Worm (Caenorhabditis elegans) whole organism, L1 larva: ENCODE data around the gene sra-6.

Experiments
- C16A3.4 ChIP-seq: fragments of 150-350 bp; optimal IDR thresholded peaks from 2 replicates; lab custom pipeline; 2014; ENCODE audit warnings: missing biosample characterization, missing genetic modification characterization
- C34B4.2 ChIP-seq: sonication (generic microtip); optimal IDR thresholded peaks from 2 replicates; lab custom pipeline; 2017; ENCODE audit warnings: mild to moderate bottlenecking, missing genetic modification characterization, missing compliant biosample characterization
- F16B12.6 ChIP-seq: fragments of 150-350 bp; optimal IDR thresholded peaks from 2 replicates; lab custom pipeline; 2014; ENCODE audit warnings: missing biosample characterization, missing genetic modification characterization
- alr-1 ChIP-seq: fragments of 200-800 bp; sonication (Bioruptor generic); optimal IDR thresholded peaks from 2 replicates; lab custom pipeline; 2018; ENCODE audit warnings: borderline replicate concordance, mild to moderate bottlenecking, missing genetic modification characterization, missing compliant biosample characterization
- ama-1 ChIP-seq: fragments of 150-350 bp; optimal IDR thresholded peaks from 2 replicates; lab custom pipeline; 2014
- ceh-63 ChIP-seq: fragments of 200-800 bp; sonication (Bioruptor generic); optimal IDR thresholded peaks from 2 replicates; lab custom pipeline; 2018; ENCODE audit warnings: mild to moderate bottlenecking, missing genetic modification characterization, missing compliant biosample characterization
- ceh-8 ChIP-seq: fragments of 200-800 bp; sonication (Bioruptor generic); optimal IDR thresholded peaks from 2 replicates; lab custom pipeline; 2018; ENCODE audit warnings: mild to moderate bottlenecking, missing genetic modification characterization, moderate library complexity, missing compliant biosample characterization
- ceh-88 ChIP-seq: fragments of 200-800 bp; sonication (Bioruptor generic); IDR thresholded peaks from 2 replicates; pipeline ENCODE4 v1.3.6; 2022; ENCODE audit warnings: missing genetic modification characterization, missing compliant biosample characterization
- ceh-90 ChIP-seq: sonication (generic microtip); optimal IDR thresholded peaks from 2 replicates; lab custom pipeline; 2016; ENCODE audit warnings: missing genetic modification characterization, missing compliant biosample characterization
- ces-1 ChIP-seq: fragments of 150-350 bp; optimal IDR thresholded peaks from 2 replicates; lab custom pipeline; 2014; ENCODE audit warnings: missing biosample characterization, missing genetic modification reagents, missing genetic modification characterization
- efl-1 ChIP-seq, 4 experiments: fragments of 150-350 bp; optimal IDR thresholded peaks in 3 of 4; peaks in 1 of 4; 1 replicate in 1 of 4; 2 replicates in 3 of 4; lab custom pipeline; 2014; ENCODE audit warnings: missing biosample characterization in 2 of 4, missing genetic modification characterization in 2 of 4, missing genetic modification reagents in 2 of 4
- efl-3 ChIP-seq: fragments of 200-800 bp; sonication (Bioruptor generic); optimal IDR thresholded peaks from 2 replicates; lab custom pipeline; 2018; ENCODE audit warnings: mild to moderate bottlenecking, missing genetic modification characterization, missing compliant biosample characterization
- egl-27 ChIP-seq, 2 experiments: fragments of 150-350 bp in 1 of 2; sonication (generic microtip); optimal IDR thresholded peaks; 3 replicates each; lab custom pipeline; 2017 to 2018; ENCODE audit warnings: missing biosample characterization in 2 of 2, missing genetic modification characterization in 2 of 2, missing genetic modification reagents in 2 of 2
- elt-3 ChIP-seq, 6 experiments: fragments of 150-350 bp in 1 of 6; sonication (generic microtip); optimal IDR thresholded peaks; 2 replicates each; lab custom pipeline; 2017 to 2018; ENCODE audit warnings: missing biosample characterization in 6 of 6, missing genetic modification characterization in 6 of 6, inconsistent platforms in 1 of 6
- ets-5 ChIP-seq: fragments of 200-800 bp; sonication (Bioruptor generic); IDR thresholded peaks from 2 replicates; pipeline ENCODE4 v1.3.6; 2022; ENCODE audit warnings: missing genetic modification characterization, missing compliant biosample characterization
- fkh-10 ChIP-seq: sonication (generic microtip); optimal IDR thresholded peaks from 2 replicates; lab custom pipeline; 2017; ENCODE audit warnings: missing biosample characterization, missing genetic modification reagents, missing genetic modification characterization
- fkh-8 ChIP-seq: sonication (generic microtip); optimal IDR thresholded peaks from 2 replicates; lab custom pipeline; 2016; ENCODE audit warnings: mild to moderate bottlenecking, missing genetic modification characterization, missing compliant biosample characterization
- fos-1 ChIP-seq: fragments of 150-350 bp; optimal IDR thresholded peaks from 2 replicates; lab custom pipeline; 2014; ENCODE audit warnings: missing biosample characterization, missing genetic modification characterization
- hlh-4 ChIP-seq: sonication (generic microtip); optimal IDR thresholded peaks from 2 replicates; lab custom pipeline; 2016; ENCODE audit warnings: mild to moderate bottlenecking, missing genetic modification characterization, missing compliant biosample characterization
- hpl-2 ChIP-seq: fragments of 150-350 bp; optimal IDR thresholded peaks from 2 replicates; lab custom pipeline; 2014; ENCODE audit warnings: missing biosample characterization, missing genetic modification reagents, missing genetic modification characterization
- irx-1 ChIP-seq: sonication (generic microtip); optimal IDR thresholded peaks from 2 replicates; lab custom pipeline; 2016; ENCODE audit warnings: missing genetic modification characterization, missing compliant biosample characterization
- lin-14 ChIP-seq: fragments of 200-800 bp; sonication (Bioruptor generic); optimal IDR thresholded peaks from 2 replicates; lab custom pipeline; 2018; ENCODE audit warnings: mild to moderate bottlenecking, missing genetic modification characterization, moderate library complexity, missing compliant biosample characterization
- lin-15B ChIP-seq: fragments of 150-350 bp; sonication (generic microtip); optimal IDR thresholded peaks from 3 replicates; lab custom pipeline; 2014; ENCODE audit warnings: missing biosample characterization, missing genetic modification characterization
- lin-35 ChIP-seq, 2 experiments: fragments of 150-350 bp; optimal IDR thresholded peaks; 2 replicates each; lab custom pipeline; 2014; ENCODE audit warnings: missing biosample characterization in 2 of 2, missing genetic modification characterization in 2 of 2, missing genetic modification reagents in 2 of 2
- lin-39 ChIP-seq: fragments of 150-350 bp; optimal IDR thresholded peaks from 2 replicates; lab custom pipeline; 2014; ENCODE audit warnings: missing biosample characterization, missing genetic modification reagents, missing genetic modification characterization
- lir-3 ChIP-seq: sonication (generic microtip); optimal IDR thresholded peaks from 2 replicates; lab custom pipeline; 2016; ENCODE audit warnings: mild to moderate bottlenecking, missing genetic modification characterization, moderate library complexity, missing compliant biosample characterization; ENCODE audit not compliant: poor library complexity
- lsy-2 ChIP-seq, 2 experiments: fragments of 150-350 bp; optimal IDR thresholded peaks; 2 replicates each; lab custom pipeline; 2014; ENCODE audit warnings: missing biosample characterization in 2 of 2, missing genetic modification characterization in 2 of 2
- mab-9 ChIP-seq: fragments of 200-800 bp; sonication (Bioruptor generic); IDR thresholded peaks from 2 replicates; pipeline ENCODE4 v1.3.6; 2022; ENCODE audit warnings: missing genetic modification reagents, missing genetic modification characterization, missing compliant biosample characterization
- mdl-1 ChIP-seq, 2 experiments: fragments of 150-350 bp; optimal IDR thresholded peaks; 2 replicates each; lab custom pipeline; 2014 to 2017; ENCODE audit warnings: missing biosample characterization in 2 of 2, missing genetic modification characterization in 2 of 2, inconsistent platforms in 1 of 2
- mep-1 ChIP-seq: fragments of 150-350 bp; optimal IDR thresholded peaks from 2 replicates; lab custom pipeline; 2014; ENCODE audit warnings: missing biosample characterization, missing genetic modification characterization
- nhr-19 ChIP-seq: fragments of 200-800 bp; sonication (Bioruptor generic); conservative IDR thresholded peaks from 2 replicates; pipeline ENCODE4 v1.3.6; 2022; ENCODE audit warnings: missing genetic modification characterization, missing compliant biosample characterization
- nhr-20 ChIP-seq: sonication (generic microtip); optimal IDR thresholded peaks from 2 replicates; lab custom pipeline; 2016; ENCODE audit warnings: mild to moderate bottlenecking, missing genetic modification characterization, missing compliant biosample characterization
- nhr-237 ChIP-seq: fragments of 150-350 bp; optimal IDR thresholded peaks from 2 replicates; lab custom pipeline; 2014; ENCODE audit warnings: missing biosample characterization, missing genetic modification characterization
- nhr-28 ChIP-seq: fragments of 150-350 bp; optimal IDR thresholded peaks from 2 replicates; lab custom pipeline; 2014; ENCODE audit warnings: missing biosample characterization, missing genetic modification characterization
- nhr-47 ChIP-seq: sonication (generic microtip); optimal IDR thresholded peaks from 2 replicates; lab custom pipeline; 2016; ENCODE audit warnings: mild to moderate bottlenecking, missing genetic modification characterization, moderate library complexity, missing compliant biosample characterization
- nhr-71 ChIP-seq: sonication (generic microtip); optimal IDR thresholded peaks from 2 replicates; lab custom pipeline; 2016; ENCODE audit warnings: mild to moderate bottlenecking, missing genetic modification characterization, moderate library complexity, missing compliant biosample characterization
- nhr-76 ChIP-seq: sonication (generic microtip); optimal IDR thresholded peaks from 2 replicates; lab custom pipeline; 2017; ENCODE audit warnings: missing biosample characterization, missing genetic modification characterization
- nhr-77 ChIP-seq: fragments of 150-350 bp; optimal IDR thresholded peaks from 2 replicates; lab custom pipeline; 2014; ENCODE audit warnings: missing biosample characterization, missing genetic modification characterization
- nhr-84 ChIP-seq: sonication (generic microtip); optimal IDR thresholded peaks from 2 replicates; lab custom pipeline; 2017; ENCODE audit warnings: missing biosample characterization, missing genetic modification characterization
- nhr-90 ChIP-seq: sonication (generic microtip); optimal IDR thresholded peaks from 2 replicates; lab custom pipeline; 2016; ENCODE audit warnings: mild to moderate bottlenecking, missing genetic modification characterization, missing compliant biosample characterization; ENCODE audit not compliant: poor library complexity
- rnt-1 ChIP-seq: sonication (generic microtip); optimal IDR thresholded peaks from 2 replicates; lab custom pipeline; 2016; ENCODE audit warnings: mild to moderate bottlenecking, missing genetic modification characterization, moderate library complexity, missing compliant biosample characterization
- snu-23 ChIP-seq: sonication (generic microtip); optimal IDR thresholded peaks from 2 replicates; lab custom pipeline; 2016; ENCODE audit warnings: missing genetic modification characterization, missing compliant biosample characterization
- sox-4 ChIP-seq: sonication (generic microtip); optimal IDR thresholded peaks from 2 replicates; lab custom pipeline; 2016; ENCODE audit warnings: missing genetic modification characterization, missing compliant biosample characterization
- sup-37 ChIP-seq: fragments of 200-800 bp; sonication (Bioruptor generic); optimal IDR thresholded peaks from 2 replicates; lab custom pipeline; 2018; ENCODE audit warnings: mild to moderate bottlenecking, missing genetic modification characterization, missing compliant biosample characterization
- swsn-7 ChIP-seq: sonication (generic microtip); optimal IDR thresholded peaks from 2 replicates; lab custom pipeline; 2016; ENCODE audit warnings: missing genetic modification characterization, missing compliant biosample characterization
- tbx-2 ChIP-seq: sonication (generic microtip); optimal IDR thresholded peaks from 2 replicates; lab custom pipeline; 2016; ENCODE audit warnings: missing genetic modification characterization, missing compliant biosample characterization
- tlp-1 ChIP-seq: fragments of 150-350 bp; optimal IDR thresholded peaks from 2 replicates; lab custom pipeline; 2014; ENCODE audit warnings: missing biosample characterization, missing genetic modification characterization
- unc-130 ChIP-seq: fragments of 150-350 bp; optimal IDR thresholded peaks from 2 replicates; lab custom pipeline; 2017; ENCODE audit warnings: missing biosample characterization, missing genetic modification characterization, inconsistent platforms
- unc-86 ChIP-seq: sonication (generic microtip); optimal IDR thresholded peaks from 2 replicates; lab custom pipeline; 2016; ENCODE audit warnings: missing genetic modification characterization, missing compliant biosample characterization
- unc-98 ChIP-seq: fragments of 200-800 bp; sonication (Bioruptor generic); IDR thresholded peaks from 2 replicates; pipeline ENCODE4 v1.3.6; 2022; ENCODE audit warnings: missing genetic modification characterization, missing compliant biosample characterization
- zag-1 ChIP-seq: fragments of 150-350 bp; optimal IDR thresholded peaks from 2 replicates; lab custom pipeline; 2014; ENCODE audit warnings: missing biosample characterization, missing genetic modification characterization
- zip-4 ChIP-seq: fragments of 200-800 bp; sonication (Bioruptor generic); optimal IDR thresholded peaks from 2 replicates; lab custom pipeline; 2018; ENCODE audit warnings: mild to moderate bottlenecking, missing genetic modification characterization, moderate library complexity, missing compliant biosample characterization
- ztf-11 ChIP-seq, 2 experiments: sonication (generic microtip); optimal IDR thresholded peaks; 2 replicates each; lab custom pipeline; 2016 to 2017; ENCODE audit warnings: missing genetic modification characterization in 2 of 2, missing biosample characterization in 1 of 2, missing compliant biosample characterization in 1 of 2

Gene sra-6

DNA sequence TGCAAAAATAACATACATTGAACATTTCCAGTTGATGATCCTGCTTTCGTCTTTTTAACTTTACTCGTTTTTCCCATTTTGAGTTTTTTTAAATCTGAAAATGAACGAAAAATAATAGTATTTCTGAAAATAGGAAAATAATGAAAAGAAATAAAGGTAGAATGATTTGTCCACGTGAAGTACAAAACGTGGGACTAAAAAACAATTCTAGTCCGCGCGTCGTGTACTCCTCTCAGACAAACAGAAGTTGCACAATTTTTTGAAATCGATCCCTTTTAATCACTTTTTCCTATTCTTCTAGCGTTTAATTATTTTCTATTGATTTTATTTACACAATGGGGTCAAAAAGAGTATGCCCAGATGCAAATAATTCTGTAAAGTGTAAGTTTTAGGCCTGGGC, 40.5 kb upstream of the sra-6 start, which contains the start of the genes E02H1.1 and tag-124:
TSS of gene E02H1.1 (minus strand) at position 94 of the 400 bp plus-strand sequence.
TSS of gene tag-124 (plus strand) at position 222 of the 400 bp plus-strand sequence.
- TF ChIP-seq F16B12.6 (tag; lab: Kevin White, UChicago) (peak; percentile 33), lin-39 (tag; lab: Kevin White, UChicago) (peak; percentile 62), nhr-237 (no peak), unc-86 (tag; lab: Kevin White, UChicago) (peak; percentile 81), hpl-2 (GFP tag; lab: Kevin White, UChicago) (no peak), unc-98 (GFP tag; lab: Robert Waterston, UW) (peak; percentile 80), lir-3 (peak; percentile 98), swsn-7 (peak; percentile 91), ces-1 (no peak), mep-1 (tag; lab: Kevin White, UChicago) (peak; percentile 78), lsy-2 (tag; optimal IDR thresholded peaks at IDR 0.05; lab: Kevin White, UChicago) (peak; percentile 84 to 88), rnt-1 (tag; lab: Kevin White, UChicago) (peak; percentile 99), ama-1 (lab: Kevin White, UChicago) (no peak), efl-3 (GFP tag; lab: Kevin White, UChicago) (peak; percentile 70), egl-27 (tag; optimal IDR thresholded peaks at IDR 0.05; lab: Kevin White, UChicago) (no peak), nhr-28 (tag; lab: Kevin White, UChicago) (no peak), lin-15B (tag; lab: Kevin White, UChicago) (peak; percentile 32), tlp-1 (tag; lab: Kevin White, UChicago) (no peak), unc-130 (tag; lab: Kevin White, UChicago) (peak; percentile 56), nhr-90 (tag; lab: Kevin White, UChicago) (peak; percentile 94), nhr-19 (GFP tag; lab: Robert Waterston, UW) (peak; percentile 97), fkh-10 (GFP tag; lab: Kevin White, UChicago) (no peak), zip-4 (GFP tag; lab: Kevin White, UChicago) (peak; percentile 62), nhr-47 (tag; lab: Kevin White, UChicago) (peak; percentile 93), sox-4 (tag; lab: Kevin White, UChicago) (peak; percentile 95), C34B4.2 (tag; lab: Kevin White, UChicago) (peak; percentile 37), lin-35 (GFP tag; optimal IDR thresholded peaks at IDR 0.05; lab: Kevin White, UChicago) (peak; percentile 73 to 76), nhr-20 (tag; lab: Kevin White, UChicago) (peak; percentile 94), sup-37 (peak; percentile 60), tbx-2 (tag; lab: Kevin White, UChicago) (peak; percentile 93), ceh-88 (GFP tag; lab: Robert Waterston, UW) (peak; percentile 84), alr-1 (no peak), efl-1 (optimal IDR thresholded peaks at IDR 0.05; lab: Kevin White, UChicago) (peak; percentile 75 to 81), efl-1 (GFP tag; optimal IDR thresholded peaks at IDR 0.05 in 1 of 2; lab: Kevin White, UChicago) (peak; percentile 75 to 97), mab-9 (GFP tag; lab: Robert Waterston, UW) (peak; percentile 79), elt-3 (tag; optimal IDR thresholded peaks at IDR 0.05; lab: Kevin White, UChicago) (peak in 2 of 6 experiments; percentile 47 to 62), lin-14 (GFP tag; lab: Kevin White, UChicago) (peak; percentile 86), nhr-76 (tag; lab: Kevin White, UChicago) (no peak), ceh-63 (GFP tag; lab: Kevin White, UChicago) (peak; percentile 65), ztf-11 (tag; optimal IDR thresholded peaks at IDR 0.05; lab: Kevin White, UChicago) (peak in 1 of 2 experiments; percentile 97), fos-1 (tag; lab: Kevin White, UChicago) (peak; percentile 61), C16A3.4 (tag; lab: Kevin White, UChicago) (peak; percentile 23), hlh-4 (tag; lab: Kevin White, UChicago) (peak; percentile 66), snu-23 (peak; percentile 91), fkh-8 (tag; lab: Kevin White, UChicago) (peak; percentile 84), nhr-71 (tag; lab: Kevin White, UChicago) (peak; percentile 93), nhr-84 (no peak), ceh-8 (GFP tag; lab: Kevin White, UChicago) (peak; percentile 47), nhr-77 (no peak), irx-1 (tag; lab: Kevin White, UChicago) (peak; percentile 97), zag-1 (tag; lab: Kevin White, UChicago) (no peak), ets-5 (GFP tag; lab: Robert Waterston, UW) (no peak), ceh-90 (peak; percentile 96), mdl-1 (tag; optimal IDR thresholded peaks at IDR 0.05; lab: Kevin White, UChicago) (peak in 1 of 2 experiments; percentile 65)
